Worm (Caenorhabditis elegans): Measurements from ENCODE around the gene trpp-12.

Gene trpp-12

DNA sequence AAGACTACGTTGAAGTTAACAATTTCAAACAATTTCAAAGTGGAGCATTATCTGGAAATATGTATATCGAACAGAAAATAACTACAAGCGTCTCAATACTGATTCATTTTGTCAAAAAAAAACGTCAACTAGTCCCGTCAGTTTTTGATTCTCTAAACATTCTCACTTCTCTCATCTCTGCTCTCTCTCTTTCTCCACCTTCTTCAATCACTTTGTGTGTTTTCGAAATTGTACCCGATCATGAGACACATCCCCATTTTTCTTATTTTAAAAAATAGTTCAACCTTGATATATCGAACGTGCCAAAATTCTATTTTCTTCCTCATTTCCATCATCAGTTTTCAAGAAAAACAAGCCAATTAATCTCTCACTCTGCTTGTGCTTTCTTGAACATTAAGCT lies 28.7 kb upstream of the trpp-12 start:
- TF ChIP-seq lin-13 (tag; optimal IDR thresholded peaks at IDR 0.05) (no peak), pha-4 (tag; optimal IDR thresholded peaks at IDR 0.05) (no peak)

DNA sequence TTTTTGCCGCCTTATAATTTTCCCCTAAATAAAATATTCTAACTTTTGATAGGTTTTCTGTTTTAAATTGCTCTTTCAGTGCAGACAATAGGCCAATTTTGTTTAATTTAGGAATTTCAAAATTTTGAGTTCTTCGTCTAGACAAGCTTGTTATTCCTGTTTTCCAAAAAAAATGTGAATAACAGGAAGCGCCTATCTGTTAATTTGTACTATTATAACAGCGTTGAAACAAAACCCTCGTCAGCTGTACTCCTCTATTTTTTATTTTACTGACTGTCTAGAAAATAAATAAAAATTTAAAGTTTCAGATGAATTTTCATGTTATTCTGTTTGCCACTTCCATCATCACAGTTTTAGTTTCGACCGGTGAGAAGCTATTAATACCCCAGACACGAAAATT lies 28.2 kb upstream of the trpp-12 start, which contains the start of gene F47G3.4:
Gene F47G3.4 (plus strand): TSS at position 301 of the 400 bp plus-strand sequence.
- no peak for TF ChIP-seq lsy-2 (tag; optimal IDR thresholded peaks at IDR 0.05)
- no peak for TF ChIP-seq sem-2 (GFP tag; optimal IDR thresholded peaks at IDR 0.05)
- TF ChIP-seq mab-5 (tag; optimal IDR thresholded peaks at IDR 0.05), result no peak
- TF ChIP-seq hlh-1 (tag; optimal IDR thresholded peaks at IDR 0.05), result no peak
- no peak for TF ChIP-seq lin-32 (GFP tag; optimal IDR thresholded peaks at IDR 0.05)
- TF ChIP-seq tbx-8 (GFP tag; optimal IDR thresholded peaks at IDR 0.05), result no peak
- no peak for TF ChIP-seq ceh-83 (GFP tag; optimal IDR thresholded peaks at IDR 0.05)
- TF ChIP-seq bed-3 (GFP tag; optimal IDR thresholded peaks at IDR 0.05), result no peak
- no peak for TF ChIP-seq ceh-43 (GFP tag; optimal IDR thresholded peaks at IDR 0.05)

DNA sequence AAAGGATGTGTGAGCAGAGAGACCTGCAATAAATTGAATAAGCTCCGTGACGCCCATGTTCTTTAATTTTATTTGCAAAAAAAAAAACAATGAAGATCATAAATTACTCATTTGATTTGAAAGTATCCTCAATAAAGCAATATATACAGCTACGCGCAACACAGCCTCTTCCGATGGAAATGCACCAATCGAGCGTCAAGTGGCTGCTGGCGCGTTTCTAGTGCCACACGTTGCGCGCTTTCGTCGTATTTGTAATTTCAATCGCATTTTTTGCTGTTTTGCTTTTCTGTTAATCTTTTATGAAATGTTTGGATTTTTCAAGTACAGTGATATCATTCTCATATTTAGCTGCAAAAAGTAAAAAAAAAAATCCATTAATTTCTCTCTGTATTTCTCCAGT lies 27.3 kb upstream of the trpp-12 start:
- TF ChIP-seq lin-13 (tag; optimal IDR thresholded peaks at IDR 0.05) (peak; percentile 38), ces-1 (GFP tag; optimal IDR thresholded peaks at IDR 0.05) (peak; percentile 9), unc-39 (tag; optimal IDR thresholded peaks at IDR 0.05) (no peak), pha-4 (tag; optimal IDR thresholded peaks at IDR 0.05) (peak; percentile 21), hlh-1 (tag; optimal IDR thresholded peaks at IDR 0.05) (no peak)

DNA sequence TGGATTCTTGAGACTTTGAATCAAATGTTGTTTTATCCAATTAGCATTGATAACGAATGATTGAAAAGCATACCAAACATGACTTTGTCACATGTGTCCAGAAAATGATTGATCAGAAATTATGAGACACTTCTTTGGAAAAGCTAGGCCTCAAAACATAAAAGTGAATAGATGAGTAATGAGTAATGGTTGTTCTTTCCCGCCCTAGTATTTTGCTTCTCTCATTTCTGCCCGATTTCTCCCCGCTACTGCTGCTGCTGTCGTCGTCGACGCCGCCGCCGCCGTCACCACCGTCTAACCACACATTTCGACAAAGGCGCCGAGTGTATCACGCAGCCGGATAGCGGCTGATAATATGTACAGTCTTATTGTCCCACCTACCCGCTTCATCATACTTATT lies 24.0 kb upstream of the trpp-12 start, which contains the start of gene F47G3.1:
Gene F47G3.1 (plus strand): TSS at position 301 of the 400 bp plus-strand sequence.
- TF ChIP-seq ztf-11 (tag; optimal IDR thresholded peaks at IDR 0.05) (no peak), lin-32 (GFP tag; optimal IDR thresholded peaks at IDR 0.05) (no peak), nhr-76 (tag; optimal IDR thresholded peaks at IDR 0.05) (no peak), bed-3 (GFP tag; optimal IDR thresholded peaks at IDR 0.05) (no peak), nhr-28 (tag; optimal IDR thresholded peaks at IDR 0.05) (no peak)

DNA sequence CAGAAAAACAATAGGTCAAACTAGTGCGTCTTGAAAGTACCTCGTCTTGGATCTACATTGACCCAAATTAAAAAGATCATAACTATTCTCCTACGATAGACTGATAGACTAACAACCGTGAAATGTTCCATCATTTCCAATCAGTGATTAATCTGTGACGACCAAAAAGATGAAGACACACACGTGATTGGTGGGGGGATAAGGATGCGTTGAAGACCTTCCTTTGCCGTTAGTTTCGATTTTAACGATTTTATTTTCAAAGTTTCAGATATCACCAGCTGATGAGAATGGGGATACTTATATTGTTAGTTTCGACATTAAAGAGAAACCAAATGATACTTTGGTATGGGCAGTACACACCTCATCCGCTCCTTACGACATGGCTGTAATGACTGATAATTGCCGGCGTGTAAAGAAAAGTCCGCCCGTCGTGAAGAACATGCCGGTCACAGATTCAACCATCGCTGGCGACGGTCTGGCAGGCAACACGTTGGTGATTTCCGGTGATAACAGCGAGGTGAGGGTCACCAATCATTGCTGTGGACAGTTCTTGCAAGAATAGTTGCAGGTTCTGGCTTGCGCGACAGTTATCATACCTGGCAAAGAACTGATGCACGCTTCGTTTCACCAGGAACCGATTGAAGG lies 22.4 kb upstream of the trpp-12 start:
- TF ChIP-seq drap-1 (GFP tag; optimal IDR thresholded peaks at IDR 0.05), result no peak
- TF ChIP-seq flh-1 (GFP tag; optimal IDR thresholded peaks at IDR 0.05), result no peak
- TF ChIP-seq lsy-2 (tag; optimal IDR thresholded peaks at IDR 0.05), result no peak
- TF ChIP-seq zip-8 (tag; optimal IDR thresholded peaks at IDR 0.05), result no peak
- TF ChIP-seq nhr-2 (tag; optimal IDR thresholded peaks at IDR 0.05), result no peak
- no peak for TF ChIP-seq nhr-28 (tag; optimal IDR thresholded peaks at IDR 0.05)
- no peak for TF ChIP-seq ceh-83 (GFP tag; optimal IDR thresholded peaks at IDR 0.05)

DNA sequence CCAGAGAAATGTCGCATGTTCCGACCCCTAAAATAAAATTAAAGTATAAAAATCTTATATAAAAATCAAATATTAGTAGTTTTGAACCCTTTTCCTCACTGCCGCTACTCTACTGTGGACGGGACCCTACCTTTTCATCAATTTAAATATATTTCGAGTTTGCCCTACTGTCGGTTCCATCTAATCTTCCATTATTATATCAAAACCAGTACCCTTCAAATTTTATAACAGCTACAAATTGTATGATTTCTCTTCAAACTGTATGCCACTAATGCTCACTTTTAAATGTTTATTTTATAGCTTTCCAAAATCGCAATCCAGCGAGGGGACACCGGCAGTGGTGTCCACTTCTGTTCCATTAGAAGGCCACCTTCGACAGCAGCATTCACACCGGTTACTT lies 14.5 kb upstream of the trpp-12 start, which contains the start of gene C43H6.6:
Gene C43H6.6 (plus strand): TSS at position 301 of the 400 bp plus-strand sequence.
- no peak for TF ChIP-seq flh-1 (GFP tag; optimal IDR thresholded peaks at IDR 0.05)
- no peak for TF ChIP-seq lin-13 (tag; optimal IDR thresholded peaks at IDR 0.05)
- TF ChIP-seq nhr-237 (tag; optimal IDR thresholded peaks at IDR 0.05), result no peak
- no peak for TF ChIP-seq M03D4.4 (tag; optimal IDR thresholded peaks at IDR 0.05)
- TF ChIP-seq mls-2 (tag; optimal IDR thresholded peaks at IDR 0.05), result no peak
- TF ChIP-seq ceh-39 (tag; optimal IDR thresholded peaks at IDR 0.05), result no peak
- no peak for TF ChIP-seq elt-1 (tag; optimal IDR thresholded peaks at IDR 0.05; ENCODE audit: borderline replicate concordance, insufficient read depth)
- TF ChIP-seq unc-62 (GFP tag; optimal IDR thresholded peaks at IDR 0.05), result no peak
- TF ChIP-seq mab-5 (tag; optimal IDR thresholded peaks at IDR 0.05), result no peak
- TF ChIP-seq mep-1 (tag; optimal IDR thresholded peaks at IDR 0.05), result no peak

DNA sequence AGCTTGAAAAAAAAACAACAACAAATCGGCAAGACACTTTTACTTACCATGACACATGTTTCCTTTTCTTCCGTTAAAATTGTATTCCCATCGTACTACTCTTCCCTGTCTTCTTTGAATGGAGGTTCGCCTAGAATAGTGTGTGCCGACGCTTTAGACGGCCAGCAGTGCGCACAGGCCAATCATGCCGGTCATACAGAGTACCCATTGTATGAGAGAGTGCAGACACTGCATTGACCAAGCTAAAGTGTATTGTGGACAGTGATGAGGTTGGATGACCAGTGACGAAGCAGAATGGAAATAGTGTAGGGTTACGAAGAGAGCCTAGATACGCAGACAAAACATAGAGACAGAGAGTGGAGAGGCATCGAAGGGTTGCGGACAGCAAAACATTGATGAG lies 7.6 kb upstream of the trpp-12 start, which contains the start of gene dhhc-9:
Gene dhhc-9 (minus strand): TSS at position 154 of the 400 bp plus-strand sequence.
- TF ChIP-seq unc-62 (GFP tag; optimal IDR thresholded peaks at IDR 0.05) (no peak), ham-2 (GFP tag; optimal IDR thresholded peaks at IDR 0.05) (peak; percentile 70), pha-4 (tag; optimal IDR thresholded peaks at IDR 0.05) (peak; percentile 31), ces-1 (GFP tag; optimal IDR thresholded peaks at IDR 0.05) (peak; percentile 76), nhr-237 (tag; optimal IDR thresholded peaks at IDR 0.05) (no peak), nhr-2 (tag; optimal IDR thresholded peaks at IDR 0.05) (peak; percentile 28), lin-13 (tag; optimal IDR thresholded peaks at IDR 0.05) (no peak), ceh-83 (GFP tag; optimal IDR thresholded peaks at IDR 0.05) (no peak), unc-120 (tag; optimal IDR thresholded peaks at IDR 0.05; ENCODE audit: poor library complexity, severe bottlenecking) (peak; percentile 17), mls-2 (tag; optimal IDR thresholded peaks at IDR 0.05) (peak; percentile 70), elt-3 (tag; optimal IDR thresholded peaks at IDR 0.05) (no peak), flh-1 (GFP tag; optimal IDR thresholded peaks at IDR 0.05) (no peak), sptf-1 (tag; optimal IDR thresholded peaks at IDR 0.05) (peak; percentile 41), unc-39 (tag; optimal IDR thresholded peaks at IDR 0.05) (no peak), hlh-1 (tag; optimal IDR thresholded peaks at IDR 0.05) (no peak), nhr-12 (tag; optimal IDR thresholded peaks at IDR 0.05) (no peak), sem-2 (GFP tag; optimal IDR thresholded peaks at IDR 0.05) (no peak), blmp-1 (tag; optimal IDR thresholded peaks at IDR 0.05) (no peak), elt-1 (tag; optimal IDR thresholded peaks at IDR 0.05; ENCODE audit: borderline replicate concordance, insufficient read depth) (no peak), mep-1 (tag; optimal IDR thresholded peaks at IDR 0.05) (peak; percentile 14), cnd-1 (tag; optimal IDR thresholded peaks at IDR 0.05) (peak; percentile 39), bed-3 (GFP tag; optimal IDR thresholded peaks at IDR 0.05) (no peak)

Data from whole organism, mixed stage, embryonic.